Fruit fly (Drosophila melanogaster): ENCODE results near the gene CG5439.

CG5439 gene

dm6 chr2L:13191894-13192293, 14.9 kb downstream of the CG5439 start, which contains the start of the genes CG16974 and Edem2 (continued):
- no peak for TF ChIP-seq CG12071 (GFP tag; optimal IDR thresholded peaks at IDR 0.05)
- peak; percentile 60 for TF ChIP-seq CG10979 (tag; optimal IDR thresholded peaks at IDR 0.05)
- TF ChIP-seq gsb-n (tag; optimal IDR thresholded peaks at IDR 0.05): no peak
- peak; percentile 25 for TF ChIP-seq CG6683 (GFP tag; optimal IDR thresholded peaks at IDR 0.05)
- peak; percentile 76 for TF ChIP-seq HLH3B (GFP tag; IDR thresholded peaks at IDR 0.05)
- peak; percentile 64 for TF ChIP-seq CG4820 (GFP tag; optimal IDR thresholded peaks at IDR 0.05)
- TF ChIP-seq lbe (GFP tag; optimal IDR thresholded peaks at IDR 0.05): no peak
- peak; percentile 89 for TF ChIP-seq Lhr (GFP tag; optimal IDR thresholded peaks at IDR 0.05)
- no peak for TF ChIP-seq CG15073 (GFP tag; optimal IDR thresholded peaks at IDR 0.05)
- no peak for TF ChIP-seq CG15514 (GFP tag; optimal IDR thresholded peaks at IDR 0.05)
- TF ChIP-seq CG4730 (GFP tag; IDR thresholded peaks at IDR 0.05): peak; percentile 69
- TF ChIP-seq fd96Cb (tag; optimal IDR thresholded peaks at IDR 0.05): peak; percentile 57
- no peak for TF ChIP-seq NC2β (GFP tag; optimal IDR thresholded peaks at IDR 0.05)
- TF ChIP-seq Ada2b (GFP tag; IDR thresholded peaks at IDR 0.05): peak; percentile 64
- TF ChIP-seq CG33213 (GFP tag; optimal IDR thresholded peaks at IDR 0.05): no peak
- TF ChIP-seq CG9876 (GFP tag; optimal IDR thresholded peaks at IDR 0.05): no peak
- TF ChIP-seq Side (GFP tag; optimal IDR thresholded peaks at IDR 0.05): no peak
- TF ChIP-seq CG7786 (GFP tag; optimal IDR thresholded peaks at IDR 0.05): no peak
- TF ChIP-seq wor (GFP tag; IDR thresholded peaks at IDR 0.05): peak; percentile 20; the same call in 1 of the 2 replicates
- TF ChIP-seq CG2116 (GFP tag; optimal IDR thresholded peaks at IDR 0.05): peak; percentile 74
- no peak for TF ChIP-seq tio (GFP tag; optimal IDR thresholded peaks at IDR 0.05)
- no peak for TF ChIP-seq Opbp (GFP tag; IDR thresholded peaks at IDR 0.05; ENCODE audit: partially characterized antibody)
- no peak for TF ChIP-seq CG11398 (GFP tag; optimal IDR thresholded peaks at IDR 0.05)
- TF ChIP-seq CG17829 (tag; optimal IDR thresholded peaks at IDR 0.05): peak; percentile 89
- TF ChIP-seq CG9609 (GFP tag; optimal IDR thresholded peaks at IDR 0.05): no peak
- no peak for TF ChIP-seq ab (GFP tag; optimal IDR thresholded peaks at IDR 0.05)
- peak; percentile 71 for TF ChIP-seq CG32767 (GFP tag; IDR thresholded peaks at IDR 0.05)
- TF ChIP-seq Sin3A (optimal IDR thresholded peaks at IDR 0.05): peak; percentile 60
- no peak for TF ChIP-seq HmgD (GFP tag; optimal IDR thresholded peaks at IDR 0.05)
- no peak for TF ChIP-seq dmrt99B (tag; optimal IDR thresholded peaks at IDR 0.05)
- TF ChIP-seq CG30403 (GFP tag; optimal IDR thresholded peaks at IDR 0.05): peak; percentile 88
- no peak for TF ChIP-seq tx (GFP tag; optimal IDR thresholded peaks at IDR 0.05)
- no peak for TF ChIP-seq CG4282 (GFP tag; optimal IDR thresholded peaks at IDR 0.05)
- no peak for TF ChIP-seq tap (tag; optimal IDR thresholded peaks at IDR 0.05)
- no peak for TF ChIP-seq bbx (GFP tag; IDR thresholded peaks at IDR 0.05; ENCODE audit: partially characterized antibody)
- TF ChIP-seq CG31365 (tag; optimal IDR thresholded peaks at IDR 0.05): no peak
- no peak for TF ChIP-seq PHDP (tag; optimal IDR thresholded peaks at IDR 0.05)
- no peak for TF ChIP-seq CG15269 (tag; optimal IDR thresholded peaks at IDR 0.05)
- peak; percentile 65 for TF ChIP-seq rib (GFP tag; IDR thresholded peaks at IDR 0.05)
- peak; percentile 69 for TF ChIP-seq stc (GFP tag; IDR thresholded peaks at IDR 0.05)
- TF ChIP-seq lola (GFP tag; optimal IDR thresholded peaks at IDR 0.05): peak in 1 of 3 experiments; percentile 66
- TF ChIP-seq dati (GFP tag; IDR thresholded peaks at IDR 0.05): no peak
- TF ChIP-seq MESR4 (GFP tag; optimal IDR thresholded peaks at IDR 0.05): peak; percentile 71
- no peak for TF ChIP-seq CG16813 (GFP tag; IDR thresholded peaks at IDR 0.05; ENCODE audit: partially characterized antibody)
- TF ChIP-seq B-H2 (GFP tag; optimal IDR thresholded peaks at IDR 0.05): no peak
- TF ChIP-seq btn (GFP tag; optimal IDR thresholded peaks at IDR 0.05): no peak
- no peak for TF ChIP-seq aop (GFP tag; IDR thresholded peaks at IDR 0.05)
- TF ChIP-seq Dfd (GFP tag; optimal IDR thresholded peaks at IDR 0.05): no peak
- 0 out of 3 replicates have a peak, but pooled peaks have one; percentile 53 for TF ChIP-seq otp (GFP tag; IDR thresholded peaks at IDR 0.05)
- TF ChIP-seq Ets97D (GFP tag; optimal IDR thresholded peaks at IDR 0.05): peak; percentile 56
- TF ChIP-seq kay (GFP tag; optimal IDR thresholded peaks at IDR 0.05): peak; percentile 49
- peak; percentile 80 for TF ChIP-seq CG2120 (GFP tag; optimal IDR thresholded peaks at IDR 0.05)
